Worm (Caenorhabditis elegans) whole organism, L1 larva: ENCODE data around the gene F26F4.12.
A peak's percentile ranks its signal among the peaks of the same experiment; 100 is the strongest.

Experiments used
- C04F5.9 ChIP-seq: sonication (generic microtip); optimal IDR thresholded peaks from 2 replicates; lab custom pipeline; 2016; ENCODE audit warnings: missing genetic modification characterization, missing compliant biosample characterization
- F16B12.6 ChIP-seq: fragments of 150-350 bp; optimal IDR thresholded peaks from 2 replicates; lab custom pipeline; 2014; ENCODE audit warnings: missing biosample characterization, missing genetic modification characterization
- blmp-1 ChIP-seq: fragments of 150-350 bp; optimal IDR thresholded peaks from 2 replicates; lab custom pipeline; 2014; ENCODE audit warnings: missing biosample characterization, missing genetic modification characterization
- ceh-63 ChIP-seq: fragments of 200-800 bp; sonication (Bioruptor generic); optimal IDR thresholded peaks from 2 replicates; lab custom pipeline; 2018; ENCODE audit warnings: mild to moderate bottlenecking, missing genetic modification characterization, missing compliant biosample characterization
- ceh-82 ChIP-seq, 3 experiments: fragments of 150-350 bp in 1 of 3; sonication (generic microtip) in 2 of 3; optimal IDR thresholded peaks; 2 replicates each; lab custom pipeline; 2014 to 2017; ENCODE audit warnings: missing biosample characterization in 3 of 3, missing genetic modification characterization in 3 of 3
- ceh-88 ChIP-seq: fragments of 200-800 bp; sonication (Bioruptor generic); IDR thresholded peaks from 2 replicates; pipeline ENCODE4 v1.3.6; 2022; ENCODE audit warnings: missing genetic modification characterization, missing compliant biosample characterization
- efl-1 ChIP-seq, 4 experiments: fragments of 150-350 bp; optimal IDR thresholded peaks in 3 of 4; peaks in 1 of 4; 1 replicate in 1 of 4; 2 replicates in 3 of 4; lab custom pipeline; 2014; ENCODE audit warnings: missing biosample characterization in 2 of 4, missing genetic modification characterization in 2 of 4, missing genetic modification reagents in 2 of 4
- efl-3 ChIP-seq: fragments of 200-800 bp; sonication (Bioruptor generic); optimal IDR thresholded peaks from 2 replicates; lab custom pipeline; 2018; ENCODE audit warnings: mild to moderate bottlenecking, missing genetic modification characterization, missing compliant biosample characterization
- egl-13 ChIP-seq: sonication (generic microtip); optimal IDR thresholded peaks from 2 replicates; lab custom pipeline; 2016; ENCODE audit warnings: missing genotype, missing genetic modification reagents, missing genetic modification characterization, missing compliant biosample characterization
- egl-27 ChIP-seq, 2 experiments: fragments of 150-350 bp in 1 of 2; sonication (generic microtip); optimal IDR thresholded peaks; 3 replicates each; lab custom pipeline; 2017 to 2018; ENCODE audit warnings: missing biosample characterization in 2 of 2, missing genetic modification characterization in 2 of 2, missing genetic modification reagents in 2 of 2
- elt-2 ChIP-seq: sonication (generic microtip); optimal IDR thresholded peaks from 2 replicates; lab custom pipeline; 2016; ENCODE audit warnings: missing genetic modification characterization, mild to moderate bottlenecking, inconsistent platforms, missing compliant biosample characterization, missing genetic modification reagents
- fkh-10 ChIP-seq: sonication (generic microtip); optimal IDR thresholded peaks from 2 replicates; lab custom pipeline; 2017; ENCODE audit warnings: missing biosample characterization, missing genetic modification reagents, missing genetic modification characterization
- fkh-4 ChIP-seq: sonication (generic microtip); optimal IDR thresholded peaks from 2 replicates; lab custom pipeline; 2016; ENCODE audit warnings: missing compliant biosample characterization, missing genetic modification characterization, borderline replicate concordance
- fkh-8 ChIP-seq: sonication (generic microtip); optimal IDR thresholded peaks from 2 replicates; lab custom pipeline; 2016; ENCODE audit warnings: mild to moderate bottlenecking, missing genetic modification characterization, missing compliant biosample characterization
- hlh-17 ChIP-seq: fragments of 200-800 bp; sonication (Bioruptor generic); optimal IDR thresholded peaks from 2 replicates; lab custom pipeline; 2018; ENCODE audit warnings: missing genetic modification characterization, mild to moderate bottlenecking, missing compliant biosample characterization, moderate library complexity, borderline replicate concordance
- hpl-2 ChIP-seq: fragments of 150-350 bp; optimal IDR thresholded peaks from 2 replicates; lab custom pipeline; 2014; ENCODE audit warnings: missing biosample characterization, missing genetic modification reagents, missing genetic modification characterization
- isw-1 ChIP-seq: fragments of 200-800 bp; sonication (Bioruptor generic); IDR thresholded peaks from 2 replicates; pipeline ENCODE4 v1.3.6; 2022; ENCODE audit warnings: missing genetic modification characterization, missing compliant biosample characterization
- lin-14 ChIP-seq: fragments of 200-800 bp; sonication (Bioruptor generic); optimal IDR thresholded peaks from 2 replicates; lab custom pipeline; 2018; ENCODE audit warnings: mild to moderate bottlenecking, missing genetic modification characterization, moderate library complexity, missing compliant biosample characterization
- lir-3 ChIP-seq: sonication (generic microtip); optimal IDR thresholded peaks from 2 replicates; lab custom pipeline; 2016; ENCODE audit warnings: mild to moderate bottlenecking, missing genetic modification characterization, moderate library complexity, missing compliant biosample characterization; ENCODE audit not compliant: poor library complexity
- mab-9 ChIP-seq: fragments of 200-800 bp; sonication (Bioruptor generic); IDR thresholded peaks from 2 replicates; pipeline ENCODE4 v1.3.6; 2022; ENCODE audit warnings: missing genetic modification reagents, missing genetic modification characterization, missing compliant biosample characterization
- mdl-1 ChIP-seq, 2 experiments: fragments of 150-350 bp; optimal IDR thresholded peaks; 2 replicates each; lab custom pipeline; 2014 to 2017; ENCODE audit warnings: missing biosample characterization in 2 of 2, missing genetic modification characterization in 2 of 2, inconsistent platforms in 1 of 2
- mef-2 ChIP-seq: fragments of 150-350 bp; optimal IDR thresholded peaks from 2 replicates; lab custom pipeline; 2014; ENCODE audit warnings: missing biosample characterization, missing genetic modification characterization
- mep-1 ChIP-seq: fragments of 150-350 bp; optimal IDR thresholded peaks from 2 replicates; lab custom pipeline; 2014; ENCODE audit warnings: missing biosample characterization, missing genetic modification characterization
- nhr-11 ChIP-seq: fragments of 150-350 bp; optimal IDR thresholded peaks from 2 replicates; lab custom pipeline; 2014; ENCODE audit warnings: missing biosample characterization, missing genetic modification characterization
- nhr-12 ChIP-seq: sonication (generic microtip); optimal IDR thresholded peaks from 2 replicates; lab custom pipeline; 2017; ENCODE audit warnings: missing biosample characterization, missing genetic modification characterization
- nhr-237 ChIP-seq: fragments of 150-350 bp; optimal IDR thresholded peaks from 2 replicates; lab custom pipeline; 2014; ENCODE audit warnings: missing biosample characterization, missing genetic modification characterization
- nhr-71 ChIP-seq: sonication (generic microtip); optimal IDR thresholded peaks from 2 replicates; lab custom pipeline; 2016; ENCODE audit warnings: mild to moderate bottlenecking, missing genetic modification characterization, moderate library complexity, missing compliant biosample characterization
- nhr-77 ChIP-seq: fragments of 150-350 bp; optimal IDR thresholded peaks from 2 replicates; lab custom pipeline; 2014; ENCODE audit warnings: missing biosample characterization, missing genetic modification characterization
- nhr-90 ChIP-seq: sonication (generic microtip); optimal IDR thresholded peaks from 2 replicates; lab custom pipeline; 2016; ENCODE audit warnings: mild to moderate bottlenecking, missing genetic modification characterization, missing compliant biosample characterization; ENCODE audit not compliant: poor library complexity
- pax-3 ChIP-seq: fragments of 200-800 bp; sonication (Bioruptor generic); optimal IDR thresholded peaks from 2 replicates; lab custom pipeline; 2018; ENCODE audit warnings: mild to moderate bottlenecking, missing genetic modification characterization, moderate library complexity, missing compliant biosample characterization
- pqm-1 ChIP-seq: sonication (generic microtip); optimal IDR thresholded peaks from 3 replicates; lab custom pipeline; 2017; ENCODE audit warnings: missing biosample characterization, missing genetic modification characterization
- rnt-1 ChIP-seq: sonication (generic microtip); optimal IDR thresholded peaks from 2 replicates; lab custom pipeline; 2016; ENCODE audit warnings: mild to moderate bottlenecking, missing genetic modification characterization, moderate library complexity, missing compliant biosample characterization
- snpc-4 ChIP-seq: fragments of 150-350 bp; optimal IDR thresholded peaks from 2 replicates; lab custom pipeline; 2014; ENCODE audit warnings: missing biosample characterization, missing genetic modification characterization
- snu-23 ChIP-seq: sonication (generic microtip); optimal IDR thresholded peaks from 2 replicates; lab custom pipeline; 2016; ENCODE audit warnings: missing genetic modification characterization, missing compliant biosample characterization
- sox-4 ChIP-seq: sonication (generic microtip); optimal IDR thresholded peaks from 2 replicates; lab custom pipeline; 2016; ENCODE audit warnings: missing genetic modification characterization, missing compliant biosample characterization
- swsn-7 ChIP-seq: sonication (generic microtip); optimal IDR thresholded peaks from 2 replicates; lab custom pipeline; 2016; ENCODE audit warnings: missing genetic modification characterization, missing compliant biosample characterization
- unc-130 ChIP-seq: fragments of 150-350 bp; optimal IDR thresholded peaks from 2 replicates; lab custom pipeline; 2017; ENCODE audit warnings: missing biosample characterization, missing genetic modification characterization, inconsistent platforms
- unc-86 ChIP-seq: sonication (generic microtip); optimal IDR thresholded peaks from 2 replicates; lab custom pipeline; 2016; ENCODE audit warnings: missing genetic modification characterization, missing compliant biosample characterization
- unc-98 ChIP-seq: fragments of 200-800 bp; sonication (Bioruptor generic); IDR thresholded peaks from 2 replicates; pipeline ENCODE4 v1.3.6; 2022; ENCODE audit warnings: missing genetic modification characterization, missing compliant biosample characterization
- vab-15 ChIP-seq: sonication (generic microtip); optimal IDR thresholded peaks from 2 replicates; lab custom pipeline; 2017; ENCODE audit warnings: missing genotype, mild to moderate bottlenecking, missing genetic modification characterization, missing compliant biosample characterization
- xbp-1 ChIP-seq: sonication (generic microtip); optimal IDR thresholded peaks from 2 replicates; lab custom pipeline; 2016; ENCODE audit warnings: missing genetic modification characterization, missing compliant biosample characterization
- zag-1 ChIP-seq: fragments of 150-350 bp; optimal IDR thresholded peaks from 2 replicates; lab custom pipeline; 2014; ENCODE audit warnings: missing biosample characterization, missing genetic modification characterization
- zip-4 ChIP-seq: fragments of 200-800 bp; sonication (Bioruptor generic); optimal IDR thresholded peaks from 2 replicates; lab custom pipeline; 2018; ENCODE audit warnings: mild to moderate bottlenecking, missing genetic modification characterization, moderate library complexity, missing compliant biosample characterization
- ztf-11 ChIP-seq, 2 experiments: sonication (generic microtip); optimal IDR thresholded peaks; 2 replicates each; lab custom pipeline; 2016 to 2017; ENCODE audit warnings: missing genetic modification characterization in 2 of 2, missing biosample characterization in 1 of 2, missing compliant biosample characterization in 1 of 2

F26F4.12 gene

DNA sequence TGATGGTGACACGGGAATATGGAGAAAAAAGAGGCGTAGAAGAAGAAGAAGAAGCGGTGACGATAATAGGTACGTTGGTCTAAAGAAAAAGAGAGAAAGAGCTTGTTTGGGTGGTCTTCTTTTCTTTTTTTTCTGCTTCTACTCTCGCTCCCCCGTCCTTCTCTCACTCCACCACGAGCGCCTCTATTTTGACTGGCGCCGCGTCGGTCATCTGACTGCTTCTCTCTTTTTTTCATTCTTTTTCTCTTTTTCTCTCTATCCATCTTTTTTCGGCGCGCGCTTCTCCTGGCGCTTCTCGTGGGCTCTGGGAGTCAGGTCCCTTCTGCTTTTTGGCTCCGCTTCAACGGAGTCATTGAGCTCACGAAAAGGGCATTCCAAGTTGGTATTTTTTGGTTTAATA lies 40.5 kb upstream of the F26F4.12 start (continued):
- TF ChIP-seq vab-15 (tag; lab: Kevin White, UChicago): no peak
- peak; percentile 89 for TF ChIP-seq lin-14 (GFP tag; lab: Kevin White, UChicago)
- no peak for TF ChIP-seq hlh-17 (GFP tag; lab: Kevin White, UChicago)
- TF ChIP-seq ztf-11 (tag; optimal IDR thresholded peaks at IDR 0.05; lab: Kevin White, UChicago): no peak
- peak in 1 of 2 experiments; percentile 19 for TF ChIP-seq mdl-1 (tag; optimal IDR thresholded peaks at IDR 0.05; lab: Kevin White, UChicago)
- no peak for TF ChIP-seq nhr-12
- no peak for TF ChIP-seq fkh-4 (tag; lab: Kevin White, UChicago)
- no peak for TF ChIP-seq sox-4 (tag; lab: Kevin White, UChicago)
- TF ChIP-seq mef-2 (tag; lab: Kevin White, UChicago): no peak
- no peak for TF ChIP-seq efl-3
- TF ChIP-seq mep-1: peak; percentile 43
- TF ChIP-seq C04F5.9 (tag; lab: Kevin White, UChicago): no peak
- peak; percentile 44 for TF ChIP-seq swsn-7 (tag; lab: Kevin White, UChicago)
- no peak for TF ChIP-seq F16B12.6 (tag; lab: Kevin White, UChicago)
- TF ChIP-seq hpl-2 (GFP tag; lab: Kevin White, UChicago): no peak
- TF ChIP-seq rnt-1: peak; percentile 41
- TF ChIP-seq xbp-1: peak; percentile 16
- peak; percentile 29 for TF ChIP-seq isw-1 (GFP tag; lab: Robert Waterston, UW)
- no peak for TF ChIP-seq nhr-77 (tag; lab: Kevin White, UChicago)
- no peak for TF ChIP-seq elt-2
- TF ChIP-seq unc-86: peak; percentile 49
- no peak for TF ChIP-seq unc-130 (tag; lab: Kevin White, UChicago)
- TF ChIP-seq egl-13 (tag; lab: Kevin White, UChicago): no peak
- no peak for TF ChIP-seq unc-98 (GFP tag; lab: Robert Waterston, UW)
- TF ChIP-seq zip-4 (GFP tag; lab: Kevin White, UChicago): no peak
- peak in 2 of 3 experiments; percentile 22 to 47 for TF ChIP-seq ceh-82 (tag; optimal IDR thresholded peaks at IDR 0.05; lab: Kevin White, UChicago)
- TF ChIP-seq efl-1 (optimal IDR thresholded peaks at IDR 0.05; lab: Kevin White, UChicago): peak; percentile 40 to 48
- peak in 1 of 2 experiments; percentile 31 for TF ChIP-seq efl-1 (GFP tag; optimal IDR thresholded peaks at IDR 0.05 in 1 of 2; lab: Kevin White, UChicago)
- TF ChIP-seq pqm-1 (tag; lab: Kevin White, UChicago): no peak
- TF ChIP-seq lir-3 (tag; lab: Kevin White, UChicago): no peak

DNA sequence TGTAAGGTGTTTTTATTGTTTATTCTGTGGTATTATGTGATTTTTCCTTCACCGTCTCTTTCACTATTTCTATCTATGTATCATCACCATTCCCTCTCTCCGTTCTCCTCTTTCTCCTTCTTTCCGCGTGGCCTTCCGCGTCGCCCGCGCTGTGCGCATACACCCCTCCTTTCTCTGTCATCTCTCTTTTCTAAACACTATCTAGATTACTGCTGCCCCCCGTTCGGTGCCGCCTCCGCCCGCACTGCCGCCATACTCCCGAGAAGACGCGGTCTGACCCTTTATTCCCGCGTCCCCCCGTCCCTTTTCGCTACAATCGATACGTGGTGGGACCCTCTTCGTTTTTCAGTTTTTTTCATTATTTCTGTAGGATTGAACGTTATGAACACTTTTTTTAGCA lies 38.8 kb upstream of the F26F4.12 start:
- no peak for TF ChIP-seq mep-1
- TF ChIP-seq isw-1 (GFP tag; lab: Robert Waterston, UW): no peak
- no peak for TF ChIP-seq nhr-237
- TF ChIP-seq blmp-1: peak; percentile 12
- TF ChIP-seq, all 84 proteins: peak for 1

DNA sequence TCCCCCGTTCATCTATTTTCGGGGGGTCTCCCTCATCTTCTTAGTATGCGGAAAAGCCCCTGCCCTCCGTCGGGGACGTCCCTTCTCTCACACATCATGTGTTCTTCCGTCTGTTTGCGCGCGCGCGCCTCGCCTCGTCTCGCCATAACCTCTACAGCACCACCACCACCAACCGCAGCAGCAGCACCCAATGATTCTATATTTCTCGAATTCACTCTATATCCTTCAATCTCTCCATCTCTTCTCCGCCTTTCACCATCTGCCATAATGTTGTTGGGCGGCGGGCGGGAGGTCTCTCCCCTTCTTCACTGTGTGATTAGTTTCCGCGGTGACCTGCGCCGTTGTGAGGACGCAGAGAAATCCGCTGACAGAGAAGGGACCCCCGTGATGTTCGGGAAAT lies 37.5 kb upstream of the F26F4.12 start:
- TF ChIP-seq isw-1 (GFP tag; lab: Robert Waterston, UW): 0 out of 2 replicates have a peak, but pooled peaks have one; percentile 10
- no peak for TF ChIP-seq snu-23 (GFP tag; lab: Kevin White, UChicago)
- TF ChIP-seq swsn-7 (tag; lab: Kevin White, UChicago): no peak
- TF ChIP-seq unc-86: peak; percentile 7
- TF ChIP-seq lin-14 (GFP tag; lab: Kevin White, UChicago): peak; percentile 4
- TF ChIP-seq fkh-10 (GFP tag; lab: Kevin White, UChicago): no peak
- TF ChIP-seq ceh-88 (GFP tag; lab: Robert Waterston, UW): no peak
- no peak for TF ChIP-seq fkh-8 (tag; lab: Kevin White, UChicago)
- TF ChIP-seq snpc-4 (tag; lab: Kevin White, UChicago): no peak
- no peak for TF ChIP-seq pqm-1 (tag; lab: Kevin White, UChicago)
- TF ChIP-seq mab-9: no peak
- no peak for TF ChIP-seq zag-1 (tag; lab: Kevin White, UChicago)
- TF ChIP-seq ceh-63: no peak
- no peak for TF ChIP-seq C04F5.9 (tag; lab: Kevin White, UChicago)
- peak; percentile 0 for TF ChIP-seq nhr-71 (tag; lab: Kevin White, UChicago)
- no peak for TF ChIP-seq nhr-90 (tag; lab: Kevin White, UChicago)
- TF ChIP-seq nhr-11 (tag; lab: Kevin White, UChicago): no peak
- peak; percentile 2 for TF ChIP-seq mep-1
- TF ChIP-seq pax-3 (tag; lab: Kevin White, UChicago): no peak
- peak in 1 of 3 experiments; percentile 0 for TF ChIP-seq ceh-82 (tag; optimal IDR thresholded peaks at IDR 0.05; lab: Kevin White, UChicago)
- TF ChIP-seq egl-27 (tag; optimal IDR thresholded peaks at IDR 0.05; lab: Kevin White, UChicago): no peak
